Worm (Caenorhabditis elegans): ENCODE results near the gene F19G12.9.

The F19G12.9 gene

ce11 chrX:1458793-1459192 lies 39.8 kb downstream of the F19G12.9 start, which contains the start of gene D1005.2:
Gene D1005.2, plus strand, starts transcription at chrX:1459022.
- no peak for TF ChIP-seq elt-3 (tag; optimal IDR thresholded peaks at IDR 0.05)
- TF ChIP-seq crh-2 (tag; optimal IDR thresholded peaks at IDR 0.05), result no peak
- TF ChIP-seq nhr-6 (tag; optimal IDR thresholded peaks at IDR 0.05), result no peak
- peak; percentile 24 for TF ChIP-seq sma-3 (GFP tag; optimal IDR thresholded peaks at IDR 0.05)
- TF ChIP-seq nhr-77 (tag; optimal IDR thresholded peaks at IDR 0.05), result no peak
- TF ChIP-seq alr-1 (tag; optimal IDR thresholded peaks at IDR 0.05), result no peak
- TF ChIP-seq lsy-2 (tag; optimal IDR thresholded peaks at IDR 0.05), result no peak
- TF ChIP-seq ceh-82 (tag; optimal IDR thresholded peaks at IDR 0.05), result no peak
- TF ChIP-seq lin-13 (GFP tag; optimal IDR thresholded peaks at IDR 0.05), result no peak
- no peak for TF ChIP-seq nhr-237 (tag; optimal IDR thresholded peaks at IDR 0.05)
- no peak for TF ChIP-seq ztf-1 (GFP tag; conservative IDR thresholded peaks at IDR 0.05)
- peak; percentile 20 for TF ChIP-seq nhr-25 (tag; optimal IDR thresholded peaks at IDR 0.05)
- peak; percentile 69 for TF ChIP-seq sma-9 (GFP tag; optimal IDR thresholded peaks at IDR 0.05)
- TF ChIP-seq sma-9 (tag; optimal IDR thresholded peaks at IDR 0.05), result no peak
- TF ChIP-seq fos-1 (tag; optimal IDR thresholded peaks at IDR 0.05), result no peak
- TF ChIP-seq zag-1 (tag; optimal IDR thresholded peaks at IDR 0.05), result no peak
- TF ChIP-seq elt-1 (tag; optimal IDR thresholded peaks at IDR 0.05), result no peak
- TF ChIP-seq egl-27 (tag; optimal IDR thresholded peaks at IDR 0.05), result no peak
- TF ChIP-seq mdl-1 (tag; optimal IDR thresholded peaks at IDR 0.05), result peak in 1 of 2 experiments; percentile 5
- no peak for TF ChIP-seq unc-39 (tag; optimal IDR thresholded peaks at IDR 0.05)
- TF ChIP-seq sem-4 (tag; optimal IDR thresholded peaks at IDR 0.05), result no peak
- TF ChIP-seq lin-11 (tag; optimal IDR thresholded peaks at IDR 0.05), result no peak
- no peak for TF ChIP-seq dmd-4 (tag; optimal IDR thresholded peaks at IDR 0.05)
- TF ChIP-seq nhr-23 (tag; optimal IDR thresholded peaks at IDR 0.05), result no peak
- no peak for TF ChIP-seq ceh-16 (tag; optimal IDR thresholded peaks at IDR 0.05)
- peak; percentile 63 for TF ChIP-seq blmp-1 (tag; optimal IDR thresholded peaks at IDR 0.05; ENCODE audit: insufficient read depth)
- no peak for TF ChIP-seq snpc-4 (tag; optimal IDR thresholded peaks at IDR 0.05)
- TF ChIP-seq aly-2 (tag; optimal IDR thresholded peaks at IDR 0.05), result no peak
- TF ChIP-seq Y55F3AM.14 (GFP tag; optimal IDR thresholded peaks at IDR 0.05), result no peak
- no peak for TF ChIP-seq F13H6.1 (tag; optimal IDR thresholded peaks at IDR 0.05)

DNA sequence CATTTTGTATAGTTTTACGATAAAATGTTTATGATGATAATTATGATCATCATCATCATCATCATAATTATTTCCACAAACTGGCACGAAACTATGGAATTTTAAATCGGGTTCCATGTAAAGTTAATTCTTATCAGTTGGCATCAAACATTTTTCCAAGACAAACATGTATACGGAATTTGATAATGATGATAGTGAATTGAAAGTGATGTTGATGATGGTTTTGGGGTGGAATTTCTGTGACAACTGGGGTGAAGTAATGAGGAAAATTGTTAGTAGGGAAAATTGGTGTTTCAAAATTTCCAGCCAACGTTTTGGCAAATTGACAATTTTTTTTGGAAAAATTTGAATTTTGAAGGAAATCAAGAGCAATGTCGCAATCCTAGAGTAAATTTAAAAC lies 40.7 kb downstream of the F19G12.9 start:
- TF ChIP-seq ceh-16 (tag; optimal IDR thresholded peaks at IDR 0.05), result no peak
- TF ChIP-seq blmp-1 (tag; optimal IDR thresholded peaks at IDR 0.05; ENCODE audit: insufficient read depth), result no peak
- no peak for TF ChIP-seq C34F6.9 (tag; optimal IDR thresholded peaks at IDR 0.05)
- no peak for TF ChIP-seq lsy-2 (tag; optimal IDR thresholded peaks at IDR 0.05)
- TF ChIP-seq ztf-11 (tag; optimal IDR thresholded peaks at IDR 0.05), result no peak
- no peak for TF ChIP-seq fos-1 (tag; optimal IDR thresholded peaks at IDR 0.05)
- TF ChIP-seq nhr-237 (tag; optimal IDR thresholded peaks at IDR 0.05), result no peak
- no peak for TF ChIP-seq sma-3 (GFP tag; optimal IDR thresholded peaks at IDR 0.05)
- no peak for TF ChIP-seq aly-2 (tag; optimal IDR thresholded peaks at IDR 0.05)
- no peak for TF ChIP-seq skn-1 (tag; optimal IDR thresholded peaks at IDR 0.05)
- TF ChIP-seq nhr-23 (tag; optimal IDR thresholded peaks at IDR 0.05), result no peak
- no peak for TF ChIP-seq alr-1 (tag; optimal IDR thresholded peaks at IDR 0.05)
- no peak for TF ChIP-seq ceh-82 (tag; optimal IDR thresholded peaks at IDR 0.05)
- no peak for TF ChIP-seq sma-9 (GFP tag; optimal IDR thresholded peaks at IDR 0.05)
- TF ChIP-seq sma-9 (tag; optimal IDR thresholded peaks at IDR 0.05), result no peak
- TF ChIP-seq nhr-21 (tag; optimal IDR thresholded peaks at IDR 0.05), result no peak

DNA sequence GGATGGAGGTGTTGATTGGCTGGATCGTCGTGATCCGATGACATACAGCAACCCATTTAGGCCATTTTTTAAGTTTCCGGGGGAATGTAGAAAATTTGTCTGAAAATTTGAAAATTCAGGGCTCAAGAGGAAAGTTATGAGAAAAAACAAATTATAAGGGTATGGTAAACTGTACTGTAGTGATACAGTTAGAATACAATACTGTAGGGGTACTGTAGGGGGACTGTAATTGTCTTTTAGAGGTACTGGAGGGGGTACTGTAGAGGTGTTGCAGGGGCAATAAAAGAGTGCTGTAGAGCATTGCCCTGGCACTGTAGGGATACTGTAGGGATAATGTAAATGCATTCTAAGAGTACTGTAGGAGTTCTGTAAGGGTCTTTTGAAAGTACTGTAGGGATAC lies 45.7 kb downstream of the F19G12.9 start, which contains the start of gene D1005.6:
Gene D1005.6, minus strand, starts transcription at position 101 of the 400 bp plus-strand sequence.
- TF ChIP-seq peb-1 (tag; optimal IDR thresholded peaks at IDR 0.05) (no peak), nhr-11 (tag; optimal IDR thresholded peaks at IDR 0.05) (no peak), ceh-82 (tag; optimal IDR thresholded peaks at IDR 0.05) (no peak), snpc-4 (tag; optimal IDR thresholded peaks at IDR 0.05) (no peak), nhr-12 (tag; optimal IDR thresholded peaks at IDR 0.05) (no peak), lin-11 (tag; optimal IDR thresholded peaks at IDR 0.05) (no peak), sma-3 (GFP tag; optimal IDR thresholded peaks at IDR 0.05) (no peak), nhr-6 (tag; optimal IDR thresholded peaks at IDR 0.05) (no peak), nhr-21 (tag; optimal IDR thresholded peaks at IDR 0.05) (no peak), nhr-129 (tag; optimal IDR thresholded peaks at IDR 0.05) (no peak), mbf-1 (tag; optimal IDR thresholded peaks at IDR 0.05) (no peak), mab-5 (tag; optimal IDR thresholded peaks at IDR 0.05) (no peak), unc-39 (tag; optimal IDR thresholded peaks at IDR 0.05) (no peak), ZK546.5 (tag; optimal IDR thresholded peaks at IDR 0.05) (no peak), lin-39 (tag; optimal IDR thresholded peaks at IDR 0.05) (no peak), zag-1 (tag; optimal IDR thresholded peaks at IDR 0.05) (no peak), fos-1 (tag; optimal IDR thresholded peaks at IDR 0.05) (no peak), aly-2 (tag; optimal IDR thresholded peaks at IDR 0.05) (no peak), C34F6.9 (tag; optimal IDR thresholded peaks at IDR 0.05) (no peak)

All from whole organism, L2 larva.